Fruit fly (Drosophila melanogaster) whole organism, embryonic: Measurements from ENCODE around the gene Theg.

Experiments
- Atf6 ChIP-seq: fragments of 200-800 bp; sonication (Bioruptor generic); IDR thresholded peaks from 2 replicates; pipeline ENCODE4 v1.3.6; 2022; ENCODE audit warnings: missing biosample characterization, missing genetic modification characterization
- Bgb ChIP-seq: fragments of 200-800 bp; sonication (Bioruptor generic); IDR thresholded peaks from 2 replicates; pipeline ENCODE4 v1.3.6; 2022; ENCODE audit warnings: missing biosample characterization, missing genetic modification characterization; ENCODE audit not compliant: partially characterized antibody
- Bteb2 ChIP-seq: fragments of 200-800 bp; sonication (Bioruptor generic); optimal IDR thresholded peaks from 2 replicates; lab custom pipeline; 2016; ENCODE audit warnings: missing biosample characterization, missing genetic modification characterization
- CG11398 ChIP-seq: fragments of 200-800 bp; sonication (Bioruptor generic); optimal IDR thresholded peaks from 2 replicates; lab custom pipeline; 2016; ENCODE audit warnings: missing biosample characterization, missing genetic modification characterization
- CG11695 ChIP-seq: fragments of 200-800 bp; sonication (Bioruptor generic); IDR thresholded peaks from 3 replicates; pipeline ENCODE4 v1.3.6; 2022; ENCODE audit warnings: missing biosample characterization, missing genetic modification characterization
- CG11696 ChIP-seq: fragments of 200-800 bp; sonication (Bioruptor generic); IDR thresholded peaks from 2 replicates; pipeline ENCODE4 v1.3.6; 2022; ENCODE audit warnings: missing biosample characterization, missing genetic modification characterization
- CG12769 ChIP-seq: fragments of 200-800 bp; sonication (Bioruptor generic); optimal IDR thresholded peaks from 2 replicates; lab custom pipeline; 2019; ENCODE audit warnings: missing biosample characterization, mild to moderate bottlenecking, missing genetic modification characterization, moderate library complexity
- CG14965 ChIP-seq: fragments of 200-800 bp; sonication (Bioruptor generic); optimal IDR thresholded peaks from 2 replicates; lab custom pipeline; 2016; ENCODE audit warnings: missing biosample characterization, missing genetic modification characterization, borderline replicate concordance
- CG15073 ChIP-seq: fragments of 200-800 bp; sonication (Bioruptor generic); optimal IDR thresholded peaks from 2 replicates; lab custom pipeline; 2016; ENCODE audit warnings: missing biosample characterization, missing genetic modification characterization
- CG15696 ChIP-seq: fragments of 200-800 bp; sonication (Bioruptor generic); optimal IDR thresholded peaks from 2 replicates; lab custom pipeline; 2019; ENCODE audit warnings: missing biosample characterization, mild to moderate bottlenecking, missing genetic modification characterization, moderate library complexity
- CG17802 ChIP-seq: fragments of 200-800 bp; sonication (Bioruptor generic); optimal IDR thresholded peaks from 2 replicates; lab custom pipeline; 2018; ENCODE audit warnings: missing biosample characterization, mild to moderate bottlenecking, missing genetic modification characterization, moderate library complexity
- CG18262 ChIP-seq: fragments of 200-800 bp; optimal IDR thresholded peaks from 3 replicates; lab custom pipeline; 2019; ENCODE audit warnings: missing biosample characterization, mild to moderate bottlenecking, missing genetic modification characterization, moderate library complexity
- CG2202 ChIP-seq: fragments of 200-800 bp; sonication (Bioruptor generic); optimal IDR thresholded peaks from 2 replicates; lab custom pipeline; 2018; ENCODE audit warnings: missing biosample characterization, mild to moderate bottlenecking, missing genetic modification characterization
- CG33213 ChIP-seq: fragments of 200-800 bp; sonication (Bioruptor generic); optimal IDR thresholded peaks from 3 replicates; lab custom pipeline; 2016; ENCODE audit warnings: missing biosample characterization, missing genetic modification characterization
- CG7745 ChIP-seq: fragments of 200-800 bp; sonication (Bioruptor generic); optimal IDR thresholded peaks from 2 replicates; lab custom pipeline; 2018; ENCODE audit warnings: missing biosample characterization, mild to moderate bottlenecking, missing genetic modification characterization, moderate library complexity
- CG7928 ChIP-seq: fragments of 200-800 bp; sonication (Bioruptor generic); optimal IDR thresholded peaks from 2 replicates; lab custom pipeline; 2017; ENCODE audit warnings: missing biosample characterization, mild to moderate bottlenecking, missing genetic modification characterization
- CG7987 ChIP-seq: fragments of 200-800 bp; sonication (Bioruptor generic); optimal IDR thresholded peaks from 2 replicates; lab custom pipeline; 2018; ENCODE audit warnings: missing biosample characterization, mild to moderate bottlenecking, missing genetic modification characterization, moderate library complexity
- Camta ChIP-seq: fragments of 200-800 bp; sonication (Bioruptor generic); optimal IDR thresholded peaks from 2 replicates; lab custom pipeline; 2016; ENCODE audit warnings: missing biosample characterization, missing genetic modification characterization
- CkIIα-i1 ChIP-seq: fragments of 200-800 bp; sonication (Bioruptor generic); IDR thresholded peaks from 2 replicates; pipeline ENCODE4 v1.3.6; 2022; ENCODE audit warnings: missing biosample characterization, missing genetic modification characterization
- CrebB ChIP-seq: fragments of 200-800 bp; sonication (Bioruptor generic); optimal IDR thresholded peaks from 3 replicates; lab custom pipeline; 2018; ENCODE audit warnings: missing biosample characterization, mild to moderate bottlenecking, missing genetic modification characterization
- D ChIP-seq, 2 experiments: fragments of 200-800 bp in 1 of 2; fragments of >200 bp in 1 of 2; sonication (Bioruptor generic) in 1 of 2; optimal IDR thresholded peaks; 2 replicates in 1 of 2; 3 replicates in 1 of 2; lab custom pipeline; 2017; ENCODE audit warnings: mild to moderate bottlenecking in 1 of 2, missing biosample characterization in 1 of 2, missing genetic modification characterization in 1 of 2, missing genetic modification reagents in 1 of 2
- ERR ChIP-seq: fragments of 200-800 bp; sonication (Bioruptor generic); optimal IDR thresholded peaks from 2 replicates; lab custom pipeline; 2016; ENCODE audit warnings: missing biosample characterization, missing genetic modification characterization
- Fer1 ChIP-seq: fragments of 200-800 bp; sonication (Bioruptor generic); optimal IDR thresholded peaks from 2 replicates; lab custom pipeline; 2017; ENCODE audit warnings: missing biosample characterization, mild to moderate bottlenecking, missing genetic modification characterization
- Hand ChIP-seq: fragments of 200-800 bp; sonication (Bioruptor generic); optimal IDR thresholded peaks from 2 replicates; lab custom pipeline; 2017; ENCODE audit warnings: mild to moderate bottlenecking, missing biosample characterization, missing genetic modification reagents, missing genetic modification characterization
- Hr39 ChIP-seq: fragments of >200 bp; optimal IDR thresholded peaks from 2 replicates; lab custom pipeline; 2017
- Jarid2 ChIP-seq: fragments of 200-800 bp; sonication (Bioruptor generic); optimal IDR thresholded peaks from 3 replicates; lab custom pipeline; 2017; ENCODE audit warnings: mild to moderate bottlenecking, missing biosample characterization, missing genetic modification reagents, missing genetic modification characterization
- Poxn ChIP-seq: fragments of 200-800 bp; sonication (Bioruptor generic); IDR thresholded peaks from 2 replicates; pipeline ENCODE4 v1.3.6; 2022; ENCODE audit warnings: missing biosample characterization, missing genetic modification characterization
- Ravus ChIP-seq: fragments of 200-800 bp; sonication (Bioruptor generic); IDR thresholded peaks from 2 replicates; pipeline ENCODE4 v1.3.6; 2022; ENCODE audit warnings: missing biosample characterization, missing genetic modification characterization
- Rfx ChIP-seq: fragments of 200-800 bp; sonication (Bioruptor generic); IDR thresholded peaks from 2 replicates; pipeline ENCODE4 v1.3.6; 2022; ENCODE audit warnings: missing biosample characterization, missing genetic modification characterization
- Rx ChIP-seq: fragments of 200-800 bp; sonication (Bioruptor generic); IDR thresholded peaks from 2 replicates; pipeline ENCODE4 v1.3.6; 2022; ENCODE audit warnings: missing biosample characterization, missing genetic modification characterization
- al ChIP-seq: fragments of 200-800 bp; sonication (Bioruptor generic); IDR thresholded peaks from 2 replicates; pipeline ENCODE4 v1.3.6; 2022; ENCODE audit warnings: missing biosample characterization, missing genetic modification characterization
- dmrt11E ChIP-seq: fragments of 200-800 bp; sonication (Bioruptor generic); optimal IDR thresholded peaks from 3 replicates; lab custom pipeline; 2018; ENCODE audit warnings: missing biosample characterization, mild to moderate bottlenecking, missing genetic modification characterization, moderate library complexity
- fd3F ChIP-seq: fragments of 200-800 bp; sonication (Bioruptor generic); optimal IDR thresholded peaks from 2 replicates; lab custom pipeline; 2018; ENCODE audit warnings: missing biosample characterization, mild to moderate bottlenecking, missing genetic modification characterization, moderate library complexity
- h ChIP-seq: fragments of >200 bp; optimal IDR thresholded peaks from 2 replicates; lab custom pipeline; 2017
- hbn ChIP-seq: fragments of 200-800 bp; sonication (Bioruptor generic); IDR thresholded peaks from 2 replicates; pipeline ENCODE4 v1.3.6; 2022; ENCODE audit warnings: missing biosample characterization, missing genetic modification characterization; ENCODE audit not compliant: partially characterized antibody
- her ChIP-seq: fragments of 200-800 bp; sonication (Bioruptor generic); optimal IDR thresholded peaks from 2 replicates; lab custom pipeline; 2016; ENCODE audit warnings: missing biosample characterization, missing genetic modification characterization
- lilli ChIP-seq: fragments of 200-800 bp; sonication (Bioruptor generic); optimal IDR thresholded peaks from 3 replicates; lab custom pipeline; 2016; ENCODE audit warnings: missing biosample characterization, missing genetic modification characterization
- lola ChIP-seq, 3 experiments: fragments of >200 bp in 2 of 3; fragments of 200-800 bp in 1 of 3; sonication (Bioruptor generic) in 1 of 3; optimal IDR thresholded peaks; 2 replicates each; lab custom pipeline; 2017 to 2019; ENCODE audit warnings: missing biosample characterization in 3 of 3, missing genetic modification characterization in 3 of 3, mild to moderate bottlenecking in 1 of 3, moderate library complexity in 1 of 3
- nerfin-2 ChIP-seq: fragments of 200-800 bp; sonication (Bioruptor generic); IDR thresholded peaks from 2 replicates; pipeline ENCODE4 v1.3.6; 2022; ENCODE audit warnings: missing biosample characterization, missing genetic modification characterization; ENCODE audit not compliant: partially characterized antibody
- onecut ChIP-seq: fragments of 200-800 bp; sonication (Bioruptor generic); IDR thresholded peaks from 2 replicates; pipeline ENCODE4 v1.3.6; 2022; ENCODE audit warnings: missing biosample characterization, missing genetic modification characterization
- otp ChIP-seq: fragments of 200-800 bp; sonication (Bioruptor generic); IDR thresholded peaks from 3 replicates; pipeline ENCODE4, ENCODE4 v1.3.6; 2022; ENCODE audit warnings: missing biosample characterization, missing genetic modification characterization
- pum ChIP-seq: fragments of 200-800 bp; sonication (Bioruptor generic); optimal IDR thresholded peaks from 2 replicates; lab custom pipeline; 2016; ENCODE audit warnings: missing biosample characterization, missing genetic modification characterization
- sc ChIP-seq, 3 experiments: fragments of >200 bp in 2 of 3; fragments of 200-800 bp in 1 of 3; sonication (Bioruptor generic) in 1 of 3; optimal IDR thresholded peaks; 2 replicates in 2 of 3; 3 replicates in 1 of 3; lab custom pipeline; 2017; ENCODE audit warnings: mild to moderate bottlenecking in 1 of 3, missing biosample characterization in 1 of 3, missing genetic modification characterization in 1 of 3, missing genetic modification reagents in 1 of 3
- slbo ChIP-seq: fragments of 200-800 bp; sonication (Bioruptor generic); IDR thresholded peaks from 2 replicates; pipeline ENCODE4 v1.3.6; 2022; ENCODE audit warnings: missing biosample characterization, missing genetic modification characterization
- sr ChIP-seq: fragments of 200-800 bp; sonication (Bioruptor generic); IDR thresholded peaks from 3 replicates; pipeline ENCODE4 v1.3.6; 2022; ENCODE audit warnings: missing biosample characterization, missing genetic modification characterization
- tio ChIP-seq: fragments of 200-800 bp; sonication (Bioruptor generic); optimal IDR thresholded peaks from 2 replicates; lab custom pipeline; 2017; ENCODE audit warnings: missing biosample characterization, missing genetic modification characterization, inconsistent platforms
- vnd ChIP-seq: fragments of 200-800 bp; sonication (Bioruptor generic); IDR thresholded peaks from 3 replicates; pipeline ENCODE4 v1.3.6; 2022; ENCODE audit warnings: missing biosample characterization, missing genetic modification characterization; ENCODE audit not compliant: partially characterized antibody
- zfh2 ChIP-seq: fragments of 200-800 bp; sonication (Bioruptor generic); optimal IDR thresholded peaks from 2 replicates; lab custom pipeline; 2016; ENCODE audit warnings: missing biosample characterization, missing genetic modification characterization

The Theg gene

DNA sequence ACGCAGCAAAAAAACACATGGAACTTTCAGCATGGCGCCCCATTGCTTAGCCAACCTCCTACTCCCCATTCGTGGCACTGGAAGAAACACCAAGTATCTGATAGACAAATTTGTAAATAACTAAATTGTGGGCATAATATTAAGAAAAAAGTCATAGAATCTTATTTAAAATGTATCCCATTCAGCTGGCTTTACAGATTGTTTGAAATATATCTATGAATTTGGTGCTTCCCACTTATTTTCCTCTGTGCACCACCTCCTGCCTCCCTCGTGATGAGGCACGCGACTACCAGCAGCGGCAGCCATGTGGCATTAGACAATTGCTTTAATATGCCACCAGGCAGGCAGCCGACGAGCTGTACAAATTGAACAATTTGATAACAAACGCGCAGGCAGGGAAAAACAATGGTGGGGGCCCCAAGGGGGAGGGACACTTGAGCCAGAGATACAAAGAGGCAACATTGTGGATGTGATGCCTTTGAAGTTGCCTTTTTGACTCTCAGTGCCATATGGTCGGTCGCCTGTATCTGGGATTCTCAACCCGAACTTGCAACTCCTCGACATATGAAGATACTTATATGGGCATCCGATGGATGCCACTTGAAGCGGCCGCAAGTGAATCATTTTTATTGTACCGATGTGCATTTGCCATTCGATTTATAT lies 34.8 kb downstream of the Theg start (continued):
- TF ChIP-seq slbo (peak; percentile 84), Bteb2 (GFP tag; lab: Kevin White, UChicago) (peak; percentile 77), CG11398 (GFP tag; lab: Kevin White, UChicago) (peak; percentile 64), Camta (GFP tag; lab: Kevin White, UChicago) (peak; percentile 69), vnd (no peak), Fer1 (GFP tag; lab: Kevin White, UChicago) (peak; percentile 88), otp (GFP tag; lab: Robert Waterston, UW) (peak; percentile 79), h (lab: Kevin White, UChicago) (no peak), Ravus (no peak), lilli (GFP tag; lab: Kevin White, UChicago) (peak; percentile 76), zfh2 (peak; percentile 34), lola (GFP tag; optimal IDR thresholded peaks at IDR 0.05; lab: Kevin White, UChicago) (peak in 1 of 3 experiments; percentile 58), CG17802 (tag; lab: Kevin White, UChicago) (peak; percentile 51), CG15073 (GFP tag; lab: Kevin White, UChicago) (no peak), Atf6 (GFP tag; lab: Robert Waterston, UW) (peak; percentile 81), CG14965 (GFP tag; lab: Kevin White, UChicago) (peak; percentile 32), ERR (GFP tag; lab: Kevin White, UChicago) (peak; percentile 57), CrebB (tag; lab: Kevin White, UChicago) (peak; percentile 52), Rx (peak; percentile 74; the same call in 1 of the 2 replicates), al (peak; percentile 59; the same call in 1 of the 2 replicates), Hand (GFP tag; lab: Kevin White, UChicago) (peak; percentile 82), sr (GFP tag; lab: Robert Waterston, UW) (no peak; the same call in 2 of the 3 replicates), Poxn (no peak), CkIIα-i1 (GFP tag; lab: Robert Waterston, UW) (0 out of 2 replicates have a peak, but pooled peaks have one; percentile 40), Hr39 (no peak), hbn (GFP tag; lab: Robert Waterston, UW) (no peak), dmrt11E (tag; lab: Kevin White, UChicago) (peak; percentile 72), sc (optimal IDR thresholded peaks at IDR 0.05; lab: Kevin White, UChicago) (no peak), sc (GFP tag; optimal IDR thresholded peaks at IDR 0.05; lab: Kevin White, UChicago) (peak; percentile 66), CG11695 (GFP tag; lab: Robert Waterston, UW) (peak; percentile 74), nerfin-2 (GFP tag; lab: Robert Waterston, UW) (no peak), fd3F (GFP tag; lab: Kevin White, UChicago) (peak; percentile 78), pum (GFP tag; lab: Kevin White, UChicago) (peak; percentile 68), CG33213 (GFP tag; lab: Kevin White, UChicago) (peak; percentile 50), CG11696 (GFP tag; lab: Robert Waterston, UW) (peak; percentile 50), CG7928 (GFP tag; lab: Kevin White, UChicago) (peak; percentile 34), CG7987 (peak; percentile 52), Bgb (GFP tag; lab: Robert Waterston, UW) (0 out of 2 replicates have a peak, but pooled peaks have one; percentile 10), her (GFP tag; lab: Kevin White, UChicago) (peak; percentile 69), CG12769 (tag; lab: Kevin White, UChicago) (peak; percentile 92), tio (GFP tag; lab: Kevin White, UChicago) (peak; percentile 74), onecut (GFP tag; lab: Robert Waterston, UW) (peak; percentile 75), D (optimal IDR thresholded peaks at IDR 0.05; lab: Kevin White, UChicago) (no peak), D (GFP tag; optimal IDR thresholded peaks at IDR 0.05; lab: Kevin White, UChicago) (peak; percentile 75), Rfx (peak; percentile 89), CG2202 (tag; lab: Kevin White, UChicago) (peak; percentile 47), Jarid2 (GFP tag; lab: Kevin White, UChicago) (peak; percentile 52), CG15696 (peak; percentile 44), CG7745 (tag; lab: Kevin White, UChicago) (no peak), CG18262 (peak; percentile 82)
